Worm (Caenorhabditis elegans) whole organism, midembryonic: ENCODE data around the gene zip-8.
A peak's percentile ranks its signal among the peaks of the same experiment; 100 is the strongest.

Experiments
- T22C8.4 ChIP-seq: fragments of 200-800 bp; sonication (Bioruptor generic); IDR thresholded peaks from 2 replicates; pipeline ENCODE4 v1.3.6; 2022; ENCODE audit warnings: missing genetic modification characterization, missing compliant biosample characterization
- cog-1 ChIP-seq: sonication (generic microtip); optimal IDR thresholded peaks from 2 replicates; lab custom pipeline; 2016; ENCODE audit warnings: missing genetic modification characterization, missing compliant biosample characterization
- flt-1 ChIP-seq: fragments of 200-800 bp; sonication (Bioruptor generic); IDR thresholded peaks from 2 replicates; pipeline ENCODE4 v1.3.6; 2022; ENCODE audit warnings: missing genetic modification characterization, missing compliant biosample characterization
- klf-2 ChIP-seq: fragments of 200-800 bp; sonication (Bioruptor generic); conservative IDR thresholded peaks from 2 replicates; pipeline ENCODE4 v1.3.6; 2022; ENCODE audit warnings: missing genetic modification reagents, missing genetic modification characterization, missing compliant biosample characterization
- med-1 ChIP-seq: sonication (generic microtip); optimal IDR thresholded peaks from 2 replicates; lab custom pipeline; 2017; ENCODE audit warnings: missing genetic modification characterization, mild to moderate bottlenecking, missing compliant biosample characterization, antibody characterized with exemption, missing genetic modification reagents; ENCODE audit not compliant: insufficient read depth
- ref-1 ChIP-seq: fragments of 200-800 bp; sonication (Bioruptor generic); conservative IDR thresholded peaks from 2 replicates; pipeline ENCODE4 v1.3.6; 2022; ENCODE audit warnings: missing genetic modification reagents, missing genetic modification characterization, missing compliant biosample characterization
- tab-1 ChIP-seq: fragments of 200-800 bp; sonication (Bioruptor generic); IDR thresholded peaks from 2 replicates; pipeline ENCODE4 v1.3.6; 2022; ENCODE audit warnings: missing genetic modification characterization, missing compliant biosample characterization
- ztf-23 ChIP-seq: fragments of 200-800 bp; sonication (Bioruptor generic); IDR thresholded peaks from 2 replicates; pipeline ENCODE4 v1.3.6; 2022; ENCODE audit warnings: missing genetic modification reagents, missing genetic modification characterization, missing compliant biosample characterization
- ztf-29 ChIP-seq: fragments of 200-800 bp; sonication (Bioruptor generic); IDR thresholded peaks from 2 replicates; pipeline ENCODE4 v1.3.6; 2022; ENCODE audit warnings: missing genetic modification reagents, missing genetic modification characterization, missing compliant biosample characterization

Gene zip-8

DNA sequence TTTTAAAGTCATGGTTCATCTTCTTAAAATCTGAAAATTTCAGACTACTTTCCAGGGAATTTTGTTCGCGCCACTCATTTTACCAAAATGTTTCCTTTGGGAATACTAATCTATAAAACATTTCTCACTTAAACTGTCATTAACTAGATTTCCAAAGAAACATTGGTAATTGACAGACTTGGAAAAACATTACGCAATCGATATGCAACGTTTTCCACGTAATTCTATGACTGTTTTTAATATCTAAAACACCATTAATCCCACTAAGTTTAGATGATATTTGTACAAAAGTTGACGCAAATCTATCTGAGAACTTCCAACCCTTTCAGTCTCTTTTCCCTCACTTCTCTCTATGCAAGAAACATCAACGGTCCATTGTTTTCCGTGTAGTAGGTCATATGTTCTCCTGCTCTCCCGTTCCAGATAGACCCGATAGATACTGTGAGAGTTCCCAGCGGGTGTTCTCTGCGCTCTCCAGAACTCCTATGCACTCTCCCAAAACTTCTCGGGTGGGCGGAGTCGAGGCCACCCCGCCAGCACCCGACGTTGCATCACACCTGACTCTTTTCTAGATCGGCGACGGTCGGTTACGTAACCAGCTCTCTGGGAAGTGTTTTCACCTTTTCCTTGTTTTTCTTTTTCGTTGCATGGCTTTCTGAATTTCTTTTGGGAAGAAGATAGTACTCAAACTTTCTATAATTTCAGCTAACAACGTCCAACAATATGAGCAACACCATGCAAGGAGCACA, at the start of gene zip-8:
Gene zip-8, plus strand, starts transcription at position 700 of the 749 bp plus-strand sequence.
- no peak for TF ChIP-seq ztf-23 (GFP tag; lab: Robert Waterston, UW)

DNA sequence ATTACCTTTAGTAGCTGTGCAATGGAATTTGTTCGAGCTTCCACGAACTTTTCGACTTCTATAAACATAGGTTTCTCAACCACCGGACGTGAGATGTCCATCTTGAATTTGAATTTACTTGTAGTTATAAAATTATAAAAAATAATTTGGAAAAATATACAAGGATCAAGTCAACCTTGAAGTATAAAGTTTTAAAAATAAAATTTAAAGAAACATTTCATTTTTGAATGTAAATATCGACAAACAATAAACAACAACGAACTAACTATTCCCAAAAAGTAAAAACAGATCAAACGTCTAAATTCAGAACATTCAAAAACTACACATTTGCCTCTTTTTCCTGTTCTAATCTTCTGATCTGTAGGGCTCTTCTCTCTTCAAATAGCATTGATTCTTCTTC, 47.9 kb upstream of the zip-8 start, which contains the start of gene popl-1:
Gene popl-1, minus strand, starts transcription at position 101 of the 400 bp plus-strand sequence.
- TF ChIP-seq ztf-29 (no peak), T22C8.4 (no peak), klf-2 (GFP tag; lab: Robert Waterston, UW) (no peak), flt-1 (GFP tag; lab: Robert Waterston, UW) (no peak), ref-1 (no peak), cog-1 (tag; lab: Kevin White, UChicago) (no peak), med-1 (GFP tag; lab: Kevin White, UChicago) (no peak), ztf-23 (GFP tag; lab: Robert Waterston, UW) (no peak), tab-1 (GFP tag; lab: Robert Waterston, UW) (no peak)

DNA sequence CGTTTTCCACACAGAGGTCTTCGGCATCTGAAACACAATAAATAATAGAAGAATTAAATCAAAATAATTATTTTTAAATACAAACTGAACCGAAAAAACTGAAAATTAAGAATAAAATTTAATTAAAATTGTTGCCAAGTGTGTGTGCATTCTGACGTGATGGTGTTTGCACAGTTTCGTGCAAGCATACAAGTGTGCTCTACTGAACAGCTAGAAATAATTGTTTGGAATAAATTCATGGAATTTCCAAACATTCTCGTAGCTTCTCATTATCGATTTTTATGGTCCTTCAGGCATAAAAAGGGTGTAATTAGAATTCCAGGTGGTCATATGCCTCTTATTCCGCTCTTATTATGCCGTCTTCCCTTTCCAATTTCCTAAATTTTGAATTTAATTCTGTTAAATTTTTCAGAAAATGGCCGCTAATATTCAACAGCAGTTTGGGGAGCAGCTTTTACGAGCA, 47.0 kb upstream of the zip-8 start, which contains the start of the genes mrps-17 and txdc-9:
Gene mrps-17, minus strand, starts transcription at position 33 of the 463 bp plus-strand sequence.
Gene txdc-9, plus strand, starts transcription at position 413 of the 463 bp plus-strand sequence.
- no peak for TF ChIP-seq ztf-23 (GFP tag; lab: Robert Waterston, UW)
- peak; percentile 68; the same call in 1 of the 2 replicates for TF ChIP-seq flt-1 (GFP tag; lab: Robert Waterston, UW)
- TF ChIP-seq ztf-29 = no peak
- no peak for TF ChIP-seq ref-1
- TF ChIP-seq T22C8.4 = no peak

DNA sequence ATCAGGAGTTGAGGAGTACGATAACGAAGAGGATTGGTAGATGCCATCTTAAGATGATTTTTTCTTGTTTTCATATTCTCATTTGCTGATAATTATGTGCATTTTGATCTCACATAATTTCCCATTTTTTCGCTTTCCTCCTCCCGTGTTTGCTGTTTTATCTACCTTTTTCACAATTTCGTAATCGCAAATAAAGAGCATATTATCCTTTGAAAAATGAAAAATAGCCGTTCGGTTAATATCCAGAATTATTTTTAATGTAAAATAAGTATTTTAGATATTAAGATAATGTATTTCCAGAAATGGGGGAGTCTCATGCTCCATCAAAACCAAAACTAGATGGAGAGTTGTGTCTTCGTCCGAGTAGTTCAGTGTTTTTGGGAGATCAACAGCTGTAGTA, 45.8 kb upstream of the zip-8 start, which contains the start of gene vps-16:
Gene vps-16, plus strand, starts transcription at position 301 of the 400 bp plus-strand sequence.
- no peak for TF ChIP-seq ztf-29
- TF ChIP-seq ref-1 = no peak
- no peak for TF ChIP-seq klf-2 (GFP tag; lab: Robert Waterston, UW)
- TF ChIP-seq med-1 (GFP tag; lab: Kevin White, UChicago) = no peak
- no peak for TF ChIP-seq cog-1 (tag; lab: Kevin White, UChicago)
- TF ChIP-seq flt-1 (GFP tag; lab: Robert Waterston, UW) = no peak
- no peak for TF ChIP-seq T22C8.4

DNA sequence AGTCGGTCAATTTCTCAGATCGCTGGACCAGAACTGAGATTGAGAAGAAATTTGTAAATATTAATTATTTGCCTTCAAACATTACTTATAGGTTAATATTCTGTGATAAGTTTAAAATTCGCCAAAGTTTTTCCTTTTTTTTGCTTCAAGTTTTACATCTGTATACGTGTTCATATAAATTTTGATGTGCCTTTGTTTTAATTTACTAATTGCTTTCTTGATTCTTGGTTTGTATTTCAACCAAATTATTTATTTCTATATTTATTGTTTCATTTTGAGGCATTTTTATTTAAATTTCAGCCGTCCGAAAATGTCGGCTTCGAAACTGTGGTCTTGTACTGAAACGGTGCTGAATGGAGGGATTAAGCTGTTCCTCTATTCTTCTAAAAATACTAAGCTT, 42.4 kb upstream of the zip-8 start, which contains the start of gene C05D11.1:
Gene C05D11.1, plus strand, starts transcription at position 301 of the 400 bp plus-strand sequence.
- no peak for TF ChIP-seq ztf-29
- TF ChIP-seq ref-1 = no peak
- no peak for TF ChIP-seq klf-2 (GFP tag; lab: Robert Waterston, UW)
- TF ChIP-seq ztf-23 (GFP tag; lab: Robert Waterston, UW) = no peak
- no peak for TF ChIP-seq flt-1 (GFP tag; lab: Robert Waterston, UW)
- TF ChIP-seq tab-1 (GFP tag; lab: Robert Waterston, UW) = no peak
- TF ChIP-seq T22C8.4 = no peak
- TF ChIP-seq med-1 (GFP tag; lab: Kevin White, UChicago) = no peak
- TF ChIP-seq cog-1 (tag; lab: Kevin White, UChicago) = no peak

DNA sequence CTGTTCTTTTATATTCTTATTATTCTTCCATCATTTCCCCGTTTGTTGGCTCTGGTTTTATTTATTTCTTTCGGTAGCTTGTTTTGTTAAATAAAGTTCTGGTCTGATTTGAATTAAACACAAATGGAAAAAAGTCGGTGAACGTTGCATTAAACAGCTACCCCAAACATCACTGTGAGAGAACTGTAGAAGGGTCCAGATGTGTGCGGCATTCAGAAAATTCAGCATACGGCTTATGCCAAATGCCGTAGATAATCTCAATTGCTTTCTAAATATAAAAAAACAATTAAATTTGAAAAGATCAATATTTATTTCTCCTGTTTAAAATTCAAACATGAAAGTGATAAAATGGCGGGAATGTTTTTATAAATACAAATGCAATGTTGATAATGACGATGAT, 38.9 kb upstream of the zip-8 start:
- TF ChIP-seq flt-1 (GFP tag; lab: Robert Waterston, UW) (no peak), tab-1 (GFP tag; lab: Robert Waterston, UW) (no peak)

DNA sequence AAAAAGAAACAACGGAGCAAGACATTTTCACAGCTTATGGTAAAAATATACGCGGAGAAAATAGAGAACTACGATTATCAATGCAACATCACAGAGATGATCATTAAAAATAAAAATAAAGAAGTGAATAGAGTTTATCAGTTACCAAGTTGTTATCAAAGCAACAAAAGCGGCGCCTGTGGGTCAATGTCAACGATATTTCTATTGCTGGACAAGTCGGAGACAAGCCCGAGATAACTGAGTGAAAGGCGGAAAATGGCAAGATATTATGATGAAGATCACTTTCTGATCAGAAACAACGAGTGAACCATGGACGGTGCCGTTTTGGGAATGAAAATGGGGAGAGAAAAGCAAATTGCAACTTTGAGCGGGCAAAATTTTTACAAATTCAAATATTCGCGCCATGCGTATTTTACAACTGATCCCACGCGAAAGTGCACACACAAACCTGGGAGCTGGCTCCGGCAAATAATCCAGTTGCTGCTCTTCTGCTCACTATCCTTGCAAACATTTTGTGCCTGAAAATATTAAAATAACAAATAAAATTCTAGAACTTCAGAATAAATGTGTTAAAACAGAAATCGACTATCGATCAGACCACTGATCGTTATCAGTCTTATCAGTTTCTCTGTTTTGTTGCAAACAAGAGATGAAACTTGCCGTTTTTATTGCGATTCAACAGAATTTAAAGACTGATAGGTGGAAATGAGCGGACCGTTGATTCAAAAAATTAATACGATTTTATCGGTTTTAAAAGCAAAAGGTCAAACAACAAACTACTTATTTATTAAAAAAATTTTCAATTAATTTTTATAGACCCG, 36.2 kb upstream of the zip-8 start, which contains the start of gene mel-32:
Gene mel-32, minus strand, starts transcription at position 696 of the 821 bp plus-strand sequence.
- TF ChIP-seq tab-1 (GFP tag; lab: Robert Waterston, UW) (no peak), T22C8.4 (no peak), ztf-29 (no peak), cog-1 (tag; lab: Kevin White, UChicago) (no peak), med-1 (GFP tag; lab: Kevin White, UChicago) (no peak), flt-1 (GFP tag; lab: Robert Waterston, UW) (no peak), ref-1 (no peak), ztf-23 (GFP tag; lab: Robert Waterston, UW) (no peak), klf-2 (GFP tag; lab: Robert Waterston, UW) (no peak)

DNA sequence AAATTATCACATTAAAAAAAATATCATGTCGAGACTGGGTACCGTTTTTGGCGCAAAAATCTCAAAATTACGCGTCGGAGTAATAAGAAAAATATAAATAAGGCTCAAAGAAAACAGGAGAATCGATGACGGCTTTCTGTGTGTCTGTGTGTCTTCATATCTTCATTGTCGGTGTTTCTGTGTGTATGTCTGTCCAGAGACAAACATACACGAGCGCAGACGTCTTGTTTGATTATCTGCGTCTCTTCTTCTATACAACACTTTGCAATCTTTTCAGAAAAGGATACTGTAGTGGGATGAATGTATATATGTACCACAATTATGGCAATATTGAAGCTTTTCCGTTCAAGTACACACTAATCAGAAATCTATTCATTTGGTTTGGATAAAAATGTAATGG, 34.4 kb upstream of the zip-8 start, which contains the start of gene C05D11.13:
Gene C05D11.13, minus strand, starts transcription at position 252 of the 400 bp plus-strand sequence.
- no peak for TF ChIP-seq tab-1 (GFP tag; lab: Robert Waterston, UW)
- no peak for TF ChIP-seq ztf-23 (GFP tag; lab: Robert Waterston, UW)
- no peak for TF ChIP-seq flt-1 (GFP tag; lab: Robert Waterston, UW)

DNA sequence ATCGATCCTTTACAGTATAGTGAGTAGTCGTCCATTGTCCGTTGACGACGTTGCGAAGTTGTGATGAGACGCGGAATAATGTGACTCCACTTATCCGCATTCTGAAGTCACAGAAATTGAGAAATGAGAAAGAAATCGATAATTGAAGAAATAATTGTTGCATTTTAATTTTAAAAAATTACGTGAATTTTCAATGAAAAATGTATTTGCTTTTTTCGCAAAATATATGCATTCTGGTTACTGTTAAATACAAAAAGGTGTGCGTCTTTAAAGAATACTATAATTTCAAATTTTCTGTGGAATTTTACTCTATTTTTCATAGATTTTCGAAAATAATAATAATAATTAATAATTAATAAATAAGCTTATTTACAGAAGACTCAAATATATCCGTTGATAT, 31.9 kb upstream of the zip-8 start, which contains the start of gene let-721:
Gene let-721, minus strand, starts transcription at position 101 of the 400 bp plus-strand sequence.
- TF ChIP-seq ztf-29 = no peak
- no peak for TF ChIP-seq cog-1 (tag; lab: Kevin White, UChicago)
- no peak for TF ChIP-seq klf-2 (GFP tag; lab: Robert Waterston, UW)
- TF ChIP-seq med-1 (GFP tag; lab: Kevin White, UChicago) = no peak
- TF ChIP-seq ztf-23 (GFP tag; lab: Robert Waterston, UW) = no peak
- TF ChIP-seq tab-1 (GFP tag; lab: Robert Waterston, UW) = no peak
